Fruit fly (Drosophila melanogaster) whole organism, embryonic: ENCODE data around the gene CG42820.

Experiments used
- Atf6 ChIP-seq: fragments of 200-800 bp; sonication (Bioruptor generic); IDR thresholded peaks from 2 replicates; pipeline ENCODE4 v1.3.6; 2022; ENCODE audit warnings: missing biosample characterization, missing genetic modification characterization
- BtbVII ChIP-seq: fragments of 200-800 bp; sonication (Bioruptor generic); optimal IDR thresholded peaks from 3 replicates; lab custom pipeline; 2017; ENCODE audit warnings: missing biosample characterization, mild to moderate bottlenecking, missing genetic modification characterization
- CG10267 ChIP-seq: fragments of 200-800 bp; sonication (Bioruptor generic); optimal IDR thresholded peaks from 2 replicates; lab custom pipeline; 2018; ENCODE audit warnings: missing biosample characterization, mild to moderate bottlenecking, missing genetic modification characterization, moderate library complexity
- CG10366 ChIP-seq: fragments of 200-800 bp; sonication (Bioruptor generic); IDR thresholded peaks from 2 replicates; pipeline ENCODE4 v1.3.6; 2022; ENCODE audit warnings: missing biosample characterization, missing genetic modification characterization
- CG11504 ChIP-seq: fragments of 200-800 bp; sonication (Bioruptor generic); optimal IDR thresholded peaks from 3 replicates; lab custom pipeline; 2019; ENCODE audit warnings: missing biosample characterization, mild to moderate bottlenecking, missing genetic modification characterization, moderate library complexity
- CG13424 ChIP-seq: fragments of 200-800 bp; sonication (Bioruptor generic); optimal IDR thresholded peaks from 2 replicates; lab custom pipeline; 2019; ENCODE audit warnings: missing biosample characterization, mild to moderate bottlenecking, missing genetic modification characterization, moderate library complexity
- CG14441 ChIP-seq: fragments of 200-800 bp; sonication (Bioruptor generic); IDR thresholded peaks from 2 replicates; pipeline ENCODE4 v1.3.6; 2022; ENCODE audit warnings: missing biosample characterization, missing genetic modification characterization
- CG15269 ChIP-seq: fragments of 200-800 bp; sonication (Bioruptor generic); optimal IDR thresholded peaks from 2 replicates; lab custom pipeline; 2018; ENCODE audit warnings: missing biosample characterization, mild to moderate bottlenecking, missing genetic modification characterization, moderate library complexity
- CG15479 ChIP-seq: fragments of 200-800 bp; sonication (Bioruptor generic); optimal IDR thresholded peaks from 3 replicates; lab custom pipeline; 2019; ENCODE audit warnings: missing biosample characterization, mild to moderate bottlenecking, missing genetic modification characterization, moderate library complexity
- CG15601 ChIP-seq: fragments of 200-800 bp; sonication (Bioruptor generic); optimal IDR thresholded peaks from 3 replicates; lab custom pipeline; 2019; ENCODE audit warnings: missing biosample characterization, mild to moderate bottlenecking, missing genetic modification characterization, moderate library complexity
- CG17359 ChIP-seq: fragments of 200-800 bp; sonication (Bioruptor generic); optimal IDR thresholded peaks from 3 replicates; lab custom pipeline; 2018; ENCODE audit warnings: missing biosample characterization, mild to moderate bottlenecking, missing genetic modification characterization, moderate library complexity
- CG17829 ChIP-seq: fragments of 200-800 bp; optimal IDR thresholded peaks from 2 replicates; lab custom pipeline; 2019; ENCODE audit warnings: missing biosample characterization, mild to moderate bottlenecking, missing genetic modification characterization, moderate library complexity
- CG1792 ChIP-seq: fragments of 200-800 bp; sonication (Bioruptor generic); optimal IDR thresholded peaks from 2 replicates; lab custom pipeline; 2016; ENCODE audit warnings: missing biosample characterization, missing genetic modification characterization
- CG18262 ChIP-seq: fragments of 200-800 bp; optimal IDR thresholded peaks from 3 replicates; lab custom pipeline; 2019; ENCODE audit warnings: missing biosample characterization, mild to moderate bottlenecking, missing genetic modification characterization, moderate library complexity
- CG18599 ChIP-seq: fragments of 200-800 bp; sonication (Bioruptor generic); optimal IDR thresholded peaks from 3 replicates; lab custom pipeline; 2017; ENCODE audit warnings: missing biosample characterization, missing genetic modification characterization, mild to moderate bottlenecking, moderate library complexity, missing genetic modification reagents
- CG2678 ChIP-seq: fragments of 200-800 bp; sonication (Bioruptor generic); optimal IDR thresholded peaks from 3 replicates; lab custom pipeline; 2019; ENCODE audit warnings: missing biosample characterization, mild to moderate bottlenecking, missing genetic modification characterization, moderate library complexity
- CG2712 ChIP-seq: fragments of 200-800 bp; optimal IDR thresholded peaks from 3 replicates; lab custom pipeline; 2019; ENCODE audit warnings: missing biosample characterization, mild to moderate bottlenecking, missing genetic modification characterization, moderate library complexity
- CG2875 ChIP-seq: fragments of 200-800 bp; sonication (Bioruptor generic); optimal IDR thresholded peaks from 2 replicates; lab custom pipeline; 2017; ENCODE audit warnings: missing biosample characterization, mild to moderate bottlenecking, missing genetic modification characterization, missing genetic modification reagents
- CG31388 ChIP-seq: fragments of 200-800 bp; sonication (Bioruptor generic); optimal IDR thresholded peaks from 2 replicates; lab custom pipeline; 2016; ENCODE audit warnings: missing biosample characterization, missing genetic modification characterization
- CG32772 ChIP-seq: fragments of 200-800 bp; sonication (Bioruptor generic); IDR thresholded peaks from 2 replicates; pipeline ENCODE4 v1.3.6; 2022; ENCODE audit warnings: missing biosample characterization, missing genetic modification characterization
- CG4282 ChIP-seq: fragments of 200-800 bp; sonication (Bioruptor generic); optimal IDR thresholded peaks from 2 replicates; lab custom pipeline; 2016; ENCODE audit warnings: missing biosample characterization, missing genetic modification characterization
- CG4424 ChIP-seq: fragments of 200-800 bp; sonication (Bioruptor generic); optimal IDR thresholded peaks from 3 replicates; lab custom pipeline; 2016; ENCODE audit warnings: missing biosample characterization, missing genetic modification characterization
- CG6813 ChIP-seq: fragments of 200-800 bp; sonication (Bioruptor generic); optimal IDR thresholded peaks from 2 replicates; lab custom pipeline; 2017; ENCODE audit warnings: missing biosample characterization, missing genetic modification characterization, mild to moderate bottlenecking, moderate library complexity, missing genetic modification reagents
- CG7839 ChIP-seq: fragments of 200-800 bp; sonication (Bioruptor generic); optimal IDR thresholded peaks from 3 replicates; lab custom pipeline; 2018; ENCODE audit warnings: missing biosample characterization, mild to moderate bottlenecking, missing genetic modification characterization, moderate library complexity
- CG8388 ChIP-seq: fragments of 200-800 bp; sonication (Bioruptor generic); optimal IDR thresholded peaks from 2 replicates; lab custom pipeline; 2019; ENCODE audit warnings: missing biosample characterization, mild to moderate bottlenecking, missing genetic modification characterization, moderate library complexity
- CG8924 ChIP-seq: fragments of 200-800 bp; optimal IDR thresholded peaks from 3 replicates; lab custom pipeline; 2019; ENCODE audit warnings: missing biosample characterization, mild to moderate bottlenecking, missing genetic modification characterization, moderate library complexity
- Eip74EF ChIP-seq, 2 experiments: fragments of 200-800 bp in 1 of 2; fragments of >200 bp in 1 of 2; sonication (Bioruptor generic) in 1 of 2; optimal IDR thresholded peaks; 2 replicates each; lab custom pipeline; 2017 to 2019; ENCODE audit warnings: missing biosample characterization in 2 of 2, missing genetic modification characterization in 2 of 2, mild to moderate bottlenecking in 1 of 2, moderate library complexity in 1 of 2
- Gsc ChIP-seq: fragments of 200-800 bp; sonication (Bioruptor generic); IDR thresholded peaks from 2 replicates; pipeline ENCODE4 v1.3.6; 2022; ENCODE audit warnings: missing biosample characterization, missing genetic modification characterization
- Hey ChIP-seq: fragments of 200-800 bp; sonication (Bioruptor generic); optimal IDR thresholded peaks from 3 replicates; lab custom pipeline; 2018; ENCODE audit warnings: missing biosample characterization, mild to moderate bottlenecking, missing genetic modification characterization
- Hr51 ChIP-seq, 2 experiments: fragments of 200-800 bp; sonication (Bioruptor generic); optimal IDR thresholded peaks; 2 replicates in 1 of 2; 3 replicates in 1 of 2; lab custom pipeline; 2016 to 2018; ENCODE audit warnings: missing biosample characterization in 2 of 2, missing genetic modification characterization in 2 of 2, mild to moderate bottlenecking in 1 of 2, moderate library complexity in 1 of 2
- MESR4 ChIP-seq: fragments of 200-800 bp; sonication (Bioruptor generic); optimal IDR thresholded peaks from 2 replicates; lab custom pipeline; 2018; ENCODE audit warnings: missing biosample characterization, mild to moderate bottlenecking, missing genetic modification characterization, moderate library complexity
- Meics ChIP-seq: fragments of 200-800 bp; sonication (Bioruptor generic); optimal IDR thresholded peaks from 2 replicates; lab custom pipeline; 2017; ENCODE audit warnings: missing biosample characterization, mild to moderate bottlenecking, missing genetic modification characterization
- Myb ChIP-seq: fragments of 200-800 bp; sonication (Bioruptor generic); optimal IDR thresholded peaks from 2 replicates; lab custom pipeline; 2016; ENCODE audit warnings: missing biosample characterization, missing genetic modification characterization
- NC2α ChIP-seq: fragments of 200-800 bp; sonication (Bioruptor generic); optimal IDR thresholded peaks from 2 replicates; lab custom pipeline; 2016; ENCODE audit warnings: missing biosample characterization, missing genetic modification characterization
- PHDP ChIP-seq: fragments of 200-800 bp; sonication (Bioruptor generic); optimal IDR thresholded peaks from 3 replicates; lab custom pipeline; 2018; ENCODE audit warnings: missing biosample characterization, mild to moderate bottlenecking, missing genetic modification characterization, moderate library complexity
- Ptx1 ChIP-seq: fragments of 200-800 bp; sonication (Bioruptor generic); IDR thresholded peaks from 2 replicates; pipeline ENCODE4 v1.3.6; 2022; ENCODE audit warnings: missing biosample characterization, missing genetic modification characterization
- dmrt11E ChIP-seq: fragments of 200-800 bp; sonication (Bioruptor generic); optimal IDR thresholded peaks from 3 replicates; lab custom pipeline; 2018; ENCODE audit warnings: missing biosample characterization, mild to moderate bottlenecking, missing genetic modification characterization, moderate library complexity
- dmrt99B ChIP-seq: fragments of 200-800 bp; sonication (Bioruptor generic); optimal IDR thresholded peaks from 2 replicates; lab custom pipeline; 2018; ENCODE audit warnings: missing biosample characterization, mild to moderate bottlenecking, missing genetic modification characterization, moderate library complexity
- dpn ChIP-seq, 2 experiments: fragments of 200-800 bp; sonication (Bioruptor generic); optimal IDR thresholded peaks; 3 replicates each; lab custom pipeline; 2016; ENCODE audit warnings: missing biosample characterization in 2 of 2, missing genetic modification characterization in 2 of 2
- dysf ChIP-seq: fragments of 200-800 bp; sonication (Bioruptor generic); IDR thresholded peaks from 3 replicates; pipeline ENCODE4 v1.3.6; 2022; ENCODE audit warnings: missing biosample characterization, missing genetic modification characterization
- emc ChIP-seq: fragments of 200-800 bp; sonication (Bioruptor generic); optimal IDR thresholded peaks from 2 replicates; lab custom pipeline; 2016; ENCODE audit warnings: missing biosample characterization, missing genetic modification characterization
- gem ChIP-seq: fragments of 200-800 bp; sonication (Bioruptor generic); optimal IDR thresholded peaks from 2 replicates; lab custom pipeline; 2019; ENCODE audit warnings: missing biosample characterization, mild to moderate bottlenecking, missing genetic modification characterization, moderate library complexity
- grau ChIP-seq: fragments of 200-800 bp; optimal IDR thresholded peaks from 3 replicates; lab custom pipeline; 2019; ENCODE audit warnings: missing biosample characterization, mild to moderate bottlenecking, missing genetic modification characterization, moderate library complexity
- row ChIP-seq: fragments of 200-800 bp; sonication (Bioruptor generic); IDR thresholded peaks from 3 replicates; pipeline ENCODE4 v1.3.6; 2022; ENCODE audit warnings: missing biosample characterization, missing genetic modification characterization
- so ChIP-seq: fragments of 200-800 bp; sonication (Bioruptor generic); IDR thresholded peaks from 3 replicates; pipeline ENCODE4 v1.3.6; 2022; ENCODE audit warnings: missing biosample characterization, missing genetic modification characterization
- tna ChIP-seq: fragments of 200-800 bp; sonication (Bioruptor generic); IDR thresholded peaks from 2 replicates; pipeline ENCODE4 v1.3.6; 2022; ENCODE audit warnings: missing biosample characterization, missing genetic modification characterization; ENCODE audit not compliant: partially characterized antibody
- usp ChIP-seq: fragments of >200 bp; optimal IDR thresholded peaks from 2 replicates; lab custom pipeline; 2017; ENCODE audit warnings: missing biosample characterization, missing genetic modification characterization
- z ChIP-seq: fragments of 200-800 bp; sonication (Bioruptor generic); IDR thresholded peaks from 3 replicates; pipeline ENCODE4 v1.3.6; 2022; ENCODE audit warnings: missing biosample characterization, missing genetic modification characterization

The CG42820 gene

DNA sequence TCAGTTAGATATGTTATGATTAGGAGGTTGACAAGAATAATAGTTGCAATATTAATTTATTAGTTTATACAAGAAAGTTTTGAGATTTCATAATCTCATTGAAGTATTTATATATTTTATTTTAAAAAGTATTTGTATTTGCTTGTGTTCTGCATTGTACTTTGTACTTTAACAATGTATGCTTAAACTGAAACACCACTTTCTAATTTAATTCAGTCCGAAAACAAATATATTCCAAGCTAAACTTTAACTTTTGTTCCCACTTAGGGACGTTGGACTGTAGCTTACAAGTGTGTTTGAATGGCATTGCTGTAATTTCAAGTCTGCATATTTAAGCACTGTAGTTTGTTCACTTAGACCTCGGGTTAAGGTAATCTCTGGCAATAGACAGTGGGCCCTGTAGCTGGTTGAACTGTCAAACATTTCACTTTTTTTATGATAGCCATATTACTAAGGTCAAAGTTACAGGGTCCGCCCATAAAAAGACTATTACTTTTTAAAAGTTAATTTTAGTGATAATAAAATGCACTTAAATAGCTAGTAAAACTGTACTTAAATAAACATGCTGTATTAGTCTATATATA is 20.8 kb downstream of the CG42820 start (continued):
- TF ChIP-seq CG8924 (tag; lab: Kevin White, UChicago) (peak; percentile 38), so (GFP tag; lab: Robert Waterston, UW) (0 out of 3 replicates have a peak, but pooled peaks have one; percentile 23), Meics (peak; percentile 48), BtbVII (GFP tag; lab: Kevin White, UChicago) (peak; percentile 24), CG2678 (tag; lab: Kevin White, UChicago) (peak; percentile 65), Hr51 (GFP tag; optimal IDR thresholded peaks at IDR 0.05; lab: Kevin White, UChicago) (peak in 1 of 2 experiments; percentile 52), Hey (tag; lab: Kevin White, UChicago) (no peak), CG10366 (GFP tag; lab: Robert Waterston, UW) (0 out of 2 replicates have a peak, but pooled peaks have one; percentile 8), dysf (GFP tag; lab: Robert Waterston, UW) (0 out of 3 replicates have a peak, but pooled peaks have one; percentile 12), CG2712 (tag; lab: Kevin White, UChicago) (peak; percentile 29), CG4282 (GFP tag; lab: Kevin White, UChicago) (no peak), CG7839 (peak; percentile 46), CG31388 (GFP tag; lab: Kevin White, UChicago) (no peak), gem (tag; lab: Kevin White, UChicago) (peak; percentile 42), CG6813 (GFP tag; lab: Kevin White, UChicago) (peak; percentile 14), Eip74EF (GFP tag; optimal IDR thresholded peaks at IDR 0.05; lab: Kevin White, UChicago) (no peak), Myb (GFP tag; lab: Kevin White, UChicago) (no peak), Ptx1 (GFP tag; lab: Robert Waterston, UW) (no peak), CG13424 (tag; lab: Kevin White, UChicago) (peak; percentile 22), dmrt11E (tag; lab: Kevin White, UChicago) (no peak), CG15479 (GFP tag; lab: Kevin White, UChicago) (no peak), CG1792 (GFP tag; lab: Kevin White, UChicago) (no peak), MESR4 (GFP tag; lab: Kevin White, UChicago) (no peak), tna (no peak), grau (peak; percentile 80), NC2α (GFP tag; lab: Kevin White, UChicago) (no peak), CG8388 (GFP tag; lab: Kevin White, UChicago) (peak; percentile 4), row (GFP tag; lab: Robert Waterston, UW) (peak; percentile 38; the same call in 1 of the 3 replicates), CG17359 (tag; lab: Kevin White, UChicago) (peak; percentile 14), dpn (GFP tag; optimal IDR thresholded peaks at IDR 0.05; lab: Kevin White, UChicago) (peak in 1 of 2 experiments; percentile 24), CG18262 (tag; lab: Kevin White, UChicago) (peak; percentile 18), Gsc (GFP tag; lab: Robert Waterston, UW) (no peak), CG4424 (GFP tag; lab: Kevin White, UChicago) (peak; percentile 22), CG14441 (0 out of 2 replicates have a peak, but pooled peaks have one; percentile 30), CG2875 (GFP tag; lab: Kevin White, UChicago) (no peak), CG15269 (tag; lab: Kevin White, UChicago) (peak; percentile 49), CG18599 (GFP tag; lab: Kevin White, UChicago) (peak; percentile 6), CG11504 (tag; lab: Kevin White, UChicago) (peak; percentile 48), CG15601 (tag; lab: Kevin White, UChicago) (no peak), CG17829 (tag; lab: Kevin White, UChicago) (peak; percentile 31), CG10267 (tag; lab: Kevin White, UChicago) (peak; percentile 7), dmrt99B (tag; lab: Kevin White, UChicago) (peak; percentile 54), CG32772 (no peak), Atf6 (no peak), usp (no peak), z (GFP tag; lab: Robert Waterston, UW) (no peak), PHDP (tag; lab: Kevin White, UChicago) (peak; percentile 2), emc (GFP tag; lab: Kevin White, UChicago) (no peak)
